Worm (Caenorhabditis elegans) whole organism, mixed stage, embryonic: ENCODE measurements around the gene cyp-14A5.

ENCODE experiments used
- blmp-1 ChIP-seq: fragments of 150-350 bp; optimal IDR thresholded peaks from 2 replicates; lab custom pipeline; 2014; ENCODE audit warnings: missing biosample characterization, missing genetic modification characterization
- drap-1 ChIP-seq: fragments of 200-800 bp; sonication (Bioruptor generic); optimal IDR thresholded peaks from 3 replicates; lab custom pipeline; 2018; ENCODE audit warnings: mild to moderate bottlenecking, missing genetic modification characterization, missing compliant biosample characterization
- lin-13 ChIP-seq: fragments of 150-350 bp; optimal IDR thresholded peaks from 2 replicates; lab custom pipeline; 2014; ENCODE audit warnings: missing biosample characterization, missing genetic modification characterization
- lsy-2 ChIP-seq: fragments of 150-350 bp; optimal IDR thresholded peaks from 2 replicates; lab custom pipeline; 2014; ENCODE audit warnings: missing biosample characterization, missing genetic modification characterization
- mab-5 ChIP-seq: fragments of 150-350 bp; optimal IDR thresholded peaks from 2 replicates; lab custom pipeline; 2014; ENCODE audit warnings: missing biosample characterization, missing genetic modification characterization
- nhr-12 ChIP-seq: fragments of 150-350 bp; optimal IDR thresholded peaks from 2 replicates; lab custom pipeline; 2014; ENCODE audit warnings: missing biosample characterization, missing genetic modification characterization
- nhr-237 ChIP-seq: fragments of 150-350 bp; optimal IDR thresholded peaks from 2 replicates; lab custom pipeline; 2014; ENCODE audit warnings: missing biosample characterization, missing genetic modification characterization
- nhr-28 ChIP-seq: fragments of 150-350 bp; optimal IDR thresholded peaks from 2 replicates; lab custom pipeline; 2014; ENCODE audit warnings: missing biosample characterization, missing genetic modification characterization
- snpc-4 ChIP-seq: fragments of 150-350 bp; optimal IDR thresholded peaks from 2 replicates; lab custom pipeline; 2014; ENCODE audit warnings: missing biosample characterization, missing genetic modification characterization
- unc-39 ChIP-seq: fragments of 150-350 bp; optimal IDR thresholded peaks from 2 replicates; lab custom pipeline; 2014; ENCODE audit warnings: missing biosample characterization, missing genetic modification characterization
- zip-8 ChIP-seq: fragments of 150-350 bp; optimal IDR thresholded peaks from 2 replicates; lab custom pipeline; 2014; ENCODE audit warnings: missing biosample characterization, missing genetic modification characterization
- ztf-11 ChIP-seq: fragments of 150-350 bp; optimal IDR thresholded peaks from 2 replicates; lab custom pipeline; 2014; ENCODE audit warnings: missing biosample characterization, missing genetic modification characterization

ce11 chrV:5439068-5439467, 16.0 kb upstream of the cyp-14A5 start, which contains the start of gene snpc-1.3:
- TF ChIP-seq snpc-4 (tag; lab: Kevin White, UChicago) (no peak), blmp-1 (no peak), nhr-237 (tag; lab: Kevin White, UChicago) (no peak), mab-5 (no peak), unc-39 (tag; lab: Kevin White, UChicago) (no peak), nhr-12 (tag; lab: Kevin White, UChicago) (no peak), zip-8 (tag; lab: Kevin White, UChicago) (no peak), ztf-11 (no peak), lsy-2 (tag; lab: Kevin White, UChicago) (no peak), lin-13 (tag; lab: Kevin White, UChicago) (no peak), nhr-28 (no peak), drap-1 (GFP tag; lab: Kevin White, UChicago) (no peak)
